In the genomic region with DNA sequence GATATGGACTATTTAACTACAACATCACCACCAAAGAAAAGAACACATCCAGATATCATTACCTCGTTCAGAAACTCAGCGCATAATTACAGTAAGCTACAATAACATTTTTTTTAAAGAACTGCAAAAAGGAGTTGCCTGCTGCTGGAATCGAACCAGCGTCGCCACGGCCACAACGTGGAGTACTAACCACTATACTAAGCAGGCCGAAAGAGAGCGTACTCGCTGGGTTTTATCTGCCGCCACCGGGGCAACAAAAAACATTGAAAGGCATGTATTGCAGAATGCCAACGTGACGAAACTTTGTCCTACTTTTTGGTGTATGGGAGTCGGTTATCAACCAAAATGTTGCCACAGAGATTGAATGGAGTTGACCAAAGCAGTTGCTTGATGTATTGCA, we compare ENCODE assay signal across 2 worm cellular contexts.
TF ChIP-seq lines count a peak whose summit lies in the region.

No protein-coding gene starts in this region.

TF ChIP-seq in whole organism, L1 larva, 84 proteins besides CTCF, POLR2A, EP300 and RAD21 (continued from another document):
- TF ChIP-seq efl-3 (GFP tag; optimal IDR thresholded peaks at IDR 0.05; lab: Kevin White, UChicago) (no peak), isw-1 (GFP tag; IDR thresholded peaks at IDR 0.05; lab: Robert Waterston, UW) (no peak)

TF ChIP-seq in whole organism, young adult, 124 proteins besides CTCF, POLR2A, EP300 and RAD21 (continued from another document):
- no peak for TF ChIP-seq ccch-3 (GFP tag; optimal IDR thresholded peaks at IDR 0.05; lab: Kevin White, UChicago)
- TF ChIP-seq dpl-1 (GFP tag; optimal IDR thresholded peaks at IDR 0.05; lab: Kevin White, UChicago) = no peak
- no peak for TF ChIP-seq ama-1 (optimal IDR thresholded peaks at IDR 0.05; lab: Kevin White, UChicago)
- TF ChIP-seq ama-1 (GFP tag; optimal IDR thresholded peaks at IDR 0.05; lab: Kevin White, UChicago) = peak in 1 of 2 experiments; percentile 52
- no peak for TF ChIP-seq nhr-80 (tag; optimal IDR thresholded peaks at IDR 0.05; lab: Kevin White, UChicago)
- TF ChIP-seq F57C9.4 (tag; optimal IDR thresholded peaks at IDR 0.05; lab: Kevin White, UChicago) = no peak
- TF ChIP-seq ekl-4 (GFP tag; IDR thresholded peaks at IDR 0.05; lab: Robert Waterston, UW) = peak; percentile 47; the same call in 1 of the 2 replicates
- no peak for TF ChIP-seq F37B4.10 (GFP tag; IDR thresholded peaks at IDR 0.05; lab: Robert Waterston, UW)
- no peak for TF ChIP-seq sea-2 (GFP tag; IDR thresholded peaks at IDR 0.05; lab: Robert Waterston, UW)
- peak; percentile 18 for TF ChIP-seq mxl-1 (tag; optimal IDR thresholded peaks at IDR 0.05; lab: Kevin White, UChicago)
- peak; percentile 76 for TF ChIP-seq snpc-4 (GFP tag; optimal IDR thresholded peaks at IDR 0.05; lab: Kevin White, UChicago)
- TF ChIP-seq snpc-4 (tag; optimal IDR thresholded peaks at IDR 0.05; lab: Kevin White, UChicago) = peak in 1 of 4 experiments; percentile 71
- TF ChIP-seq K11D2.4 (GFP tag; IDR thresholded peaks at IDR 0.05; lab: Robert Waterston, UW) = no peak
- no peak for TF ChIP-seq madf-8 (GFP tag; conservative IDR thresholded peaks at IDR 0.05; lab: Robert Waterston, UW)
- TF ChIP-seq ceh-91 (GFP tag; IDR thresholded peaks at IDR 0.05; lab: Robert Waterston, UW) = no peak
- TF ChIP-seq somi-1 (GFP tag; optimal IDR thresholded peaks at IDR 0.05; lab: Kevin White, UChicago) = peak; percentile 7
- no peak for TF ChIP-seq T07F8.4 (tag; optimal IDR thresholded peaks at IDR 0.05; lab: Kevin White, UChicago)
- TF ChIP-seq egl-18 (GFP tag; IDR thresholded peaks at IDR 0.05; lab: Robert Waterston, UW) = no peak
- TF ChIP-seq F52B5.7 (tag; optimal IDR thresholded peaks at IDR 0.05; lab: Kevin White, UChicago) = peak; percentile 70
- no peak for TF ChIP-seq C06A6.2 (GFP tag; conservative IDR thresholded peaks at IDR 0.05; lab: Robert Waterston, UW)
- peak; percentile 69 for TF ChIP-seq nfyb-1 (GFP tag; IDR thresholded peaks at IDR 0.05; lab: Robert Waterston, UW)
- peak; percentile 56 for TF ChIP-seq attf-5 (GFP tag; optimal IDR thresholded peaks at IDR 0.05; lab: Kevin White, UChicago)
- no peak for TF ChIP-seq ztf-3 (GFP tag; optimal IDR thresholded peaks at IDR 0.05; lab: Kevin White, UChicago)
- no peak for TF ChIP-seq unc-130 (GFP tag; optimal IDR thresholded peaks at IDR 0.05; lab: Kevin White, UChicago)
- TF ChIP-seq pbrm-1 (GFP tag; IDR thresholded peaks at IDR 0.05; lab: Robert Waterston, UW) = peak; percentile 90
- peak; percentile 43 for TF ChIP-seq fkh-3 (tag; optimal IDR thresholded peaks at IDR 0.05; lab: Kevin White, UChicago)
- peak; percentile 35 for TF ChIP-seq mel-28 (tag; optimal IDR thresholded peaks at IDR 0.05; lab: Kevin White, UChicago; ENCODE audit: borderline replicate concordance)
